Fruit fly (Drosophila melanogaster) S2 (cell line): ENCODE measurements around the gene Root.

ENCODE experiments used
- CG8478 ChIP-seq: fragments of >200 bp; optimal IDR thresholded peaks from 2 replicates; lab custom pipeline; 2018
- CTCF ChIP-seq, 2 experiments: fragments of >200 bp; optimal IDR thresholded peaks; 2 replicates each; lab custom pipeline; 2018

DNA sequence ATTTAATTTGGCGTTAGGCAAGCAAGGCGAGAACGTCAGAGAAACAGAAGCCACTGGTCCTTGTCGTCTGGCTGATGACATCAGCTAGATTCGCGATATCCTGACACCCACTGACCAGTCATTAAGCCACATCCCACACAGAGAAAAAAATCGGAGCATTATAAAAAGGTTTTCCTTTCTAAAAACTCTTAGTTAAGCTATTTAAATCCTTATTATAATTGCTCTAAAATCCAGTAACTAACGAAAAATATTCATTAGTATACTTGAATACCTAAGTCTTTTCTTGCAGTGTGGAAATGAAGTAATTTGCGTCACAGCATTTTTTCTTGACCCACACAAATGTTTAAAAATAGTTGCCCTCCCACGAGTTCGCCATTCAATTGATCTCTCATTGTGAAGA is 44.3 kb upstream of the Root start:
- TF ChIP-seq CTCF (optimal IDR thresholded peaks at IDR 0.05; lab: Kevin White, UChicago) (no peak), CG8478 (lab: Kevin White, UChicago) (no peak)
